Fruit fly (Drosophila melanogaster): Measurements from ENCODE around the gene Obp19b.

DNA sequence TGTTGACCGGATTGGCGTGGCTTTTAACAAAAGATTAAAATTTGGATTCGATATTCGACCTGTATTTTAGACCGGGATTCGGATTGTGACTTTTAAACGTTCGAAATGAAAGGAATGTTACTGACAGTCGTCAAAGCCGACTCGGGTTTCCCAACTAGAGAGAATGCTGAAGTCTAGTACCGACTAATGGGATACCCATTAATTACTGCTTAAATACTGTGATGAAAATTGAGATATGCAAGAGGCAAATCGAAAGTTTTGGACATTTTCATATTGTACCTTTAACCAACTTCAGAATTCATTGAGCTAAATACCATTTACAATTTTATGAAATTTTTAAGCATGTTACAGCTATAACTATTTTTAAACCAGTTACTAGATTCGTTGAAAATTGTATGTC lies 2.4 kb upstream of the Obp19b start, which contains the start of gene CG15458:
- TF ChIP-seq CG10348 (GFP tag; IDR thresholded peaks at IDR 0.05): no peak
- TF ChIP-seq CG12605 (GFP tag; IDR thresholded peaks at IDR 0.05): no peak
- no peak for TF ChIP-seq CG34367 (tag; optimal IDR thresholded peaks at IDR 0.05)
- no peak for TF ChIP-seq Ets98B (GFP tag; IDR thresholded peaks at IDR 0.05)
- TF ChIP-seq rn (GFP tag; IDR thresholded peaks at IDR 0.05): no peak
- no peak for TF ChIP-seq Pif1B (GFP tag; optimal IDR thresholded peaks at IDR 0.05)
- TF ChIP-seq CG4496 (GFP tag; IDR thresholded peaks at IDR 0.05): no peak
- TF ChIP-seq CG32121 (GFP tag; IDR thresholded peaks at IDR 0.05): no peak
- no peak for TF ChIP-seq CG14655 (GFP tag; optimal IDR thresholded peaks at IDR 0.05)
- no peak for TF ChIP-seq EcR (GFP tag; optimal IDR thresholded peaks at IDR 0.05)
- TF ChIP-seq CG17806 (tag; optimal IDR thresholded peaks at IDR 0.05): no peak
- no peak for TF ChIP-seq D1 (tag; optimal IDR thresholded peaks at IDR 0.05)
